Worm (Caenorhabditis elegans) whole organism, midembryonic: ENCODE data around the gene Y49F6A.12.

Source experiments
- T22C8.4 ChIP-seq: fragments of 200-800 bp; sonication (Bioruptor generic); IDR thresholded peaks from 2 replicates; pipeline ENCODE4 v1.3.6; 2022; ENCODE audit warnings: missing genetic modification characterization, missing compliant biosample characterization
- cog-1 ChIP-seq: sonication (generic microtip); optimal IDR thresholded peaks from 2 replicates; lab custom pipeline; 2016; ENCODE audit warnings: missing genetic modification characterization, missing compliant biosample characterization
- flt-1 ChIP-seq: fragments of 200-800 bp; sonication (Bioruptor generic); IDR thresholded peaks from 2 replicates; pipeline ENCODE4 v1.3.6; 2022; ENCODE audit warnings: missing genetic modification characterization, missing compliant biosample characterization
- klf-2 ChIP-seq: fragments of 200-800 bp; sonication (Bioruptor generic); conservative IDR thresholded peaks from 2 replicates; pipeline ENCODE4 v1.3.6; 2022; ENCODE audit warnings: missing genetic modification reagents, missing genetic modification characterization, missing compliant biosample characterization
- med-1 ChIP-seq: sonication (generic microtip); optimal IDR thresholded peaks from 2 replicates; lab custom pipeline; 2017; ENCODE audit warnings: missing genetic modification characterization, mild to moderate bottlenecking, missing compliant biosample characterization, antibody characterized with exemption, missing genetic modification reagents; ENCODE audit not compliant: insufficient read depth
- ref-1 ChIP-seq: fragments of 200-800 bp; sonication (Bioruptor generic); conservative IDR thresholded peaks from 2 replicates; pipeline ENCODE4 v1.3.6; 2022; ENCODE audit warnings: missing genetic modification reagents, missing genetic modification characterization, missing compliant biosample characterization
- tab-1 ChIP-seq: fragments of 200-800 bp; sonication (Bioruptor generic); IDR thresholded peaks from 2 replicates; pipeline ENCODE4 v1.3.6; 2022; ENCODE audit warnings: missing genetic modification characterization, missing compliant biosample characterization
- ztf-23 ChIP-seq: fragments of 200-800 bp; sonication (Bioruptor generic); IDR thresholded peaks from 2 replicates; pipeline ENCODE4 v1.3.6; 2022; ENCODE audit warnings: missing genetic modification reagents, missing genetic modification characterization, missing compliant biosample characterization
- ztf-29 ChIP-seq: fragments of 200-800 bp; sonication (Bioruptor generic); IDR thresholded peaks from 2 replicates; pipeline ENCODE4 v1.3.6; 2022; ENCODE audit warnings: missing genetic modification reagents, missing genetic modification characterization, missing compliant biosample characterization

Gene Y49F6A.12

DNA sequence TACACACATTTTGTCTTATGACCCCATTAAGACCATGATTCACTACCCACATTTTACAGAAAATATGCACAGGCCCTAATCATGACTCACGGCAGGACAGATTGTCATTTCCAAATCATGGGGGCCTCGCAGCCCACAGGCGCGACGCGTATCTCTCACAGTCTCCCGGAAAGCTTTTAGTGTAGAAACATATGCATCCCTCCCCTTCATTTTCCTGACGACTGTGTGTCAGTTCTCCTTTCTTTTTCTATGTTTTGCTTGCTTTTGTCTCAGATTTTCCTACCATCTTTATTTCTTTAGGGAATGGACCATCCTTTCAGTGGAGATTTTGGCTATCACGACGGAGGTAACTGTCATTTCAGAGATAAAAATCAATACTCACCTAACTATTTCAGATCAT, 45.8 kb downstream of the Y49F6A.12 start, which contains the start of gene M151.1:
M151.1 (plus strand) TSS at position 301 of the 400 bp plus-strand sequence.
- TF ChIP-seq ref-1 (GFP tag; lab: Robert Waterston, UW) (no peak), klf-2 (GFP tag; lab: Robert Waterston, UW) (no peak), cog-1 (tag; lab: Kevin White, UChicago) (no peak), ztf-29 (GFP tag; lab: Robert Waterston, UW) (no peak), tab-1 (GFP tag; lab: Robert Waterston, UW) (no peak), ztf-23 (no peak), flt-1 (GFP tag; lab: Robert Waterston, UW) (no peak), med-1 (GFP tag; lab: Kevin White, UChicago) (no peak), T22C8.4 (no peak)
